Worm (Caenorhabditis elegans): ENCODE measurements around the gene rdy-2.

rdy-2 gene

ce11 chrV:13645848-13646578 is 45.2 kb upstream of the rdy-2 start (continued):
- TF ChIP-seq lin-29 (GFP tag; IDR thresholded peaks at IDR 0.05) (no peak), lim-7 (GFP tag; IDR thresholded peaks at IDR 0.05) (no peak; the same call in 1 of the 2 replicates), mep-1 (tag; optimal IDR thresholded peaks at IDR 0.05) (no peak), unc-130 (GFP tag; optimal IDR thresholded peaks at IDR 0.05) (no peak), hlh-30 (tag; optimal IDR thresholded peaks at IDR 0.05; ENCODE audit: insufficient read depth) (no peak), pqm-1 (tag; optimal IDR thresholded peaks at IDR 0.05) (no peak), nhr-111 (GFP tag; optimal IDR thresholded peaks at IDR 0.05) (no peak), zip-11 (GFP tag; IDR thresholded peaks at IDR 0.05) (no peak; the same call in 1 of the 2 replicates), lin-38 (GFP tag; IDR thresholded peaks at IDR 0.05) (peak; percentile 26; the same call in 1 of the 2 replicates), lin-13 (GFP tag; optimal IDR thresholded peaks at IDR 0.05) (no peak), fos-1 (tag; optimal IDR thresholded peaks at IDR 0.05) (no peak), ama-1 (optimal IDR thresholded peaks at IDR 0.05) (no peak), ZK337.2 (GFP tag; IDR thresholded peaks at IDR 0.05) (peak; percentile 24; the same call in 1 of the 2 replicates), R02D3.7 (tag; optimal IDR thresholded peaks at IDR 0.05) (no peak), D1046.2 (GFP tag; IDR thresholded peaks at IDR 0.05) (peak; percentile 74; the same call in 1 of the 2 replicates), snpc-1.2 (GFP tag; IDR thresholded peaks at IDR 0.05) (peak; percentile 38; the same call in 1 of the 2 replicates), Y105C5A.15 (GFP tag; IDR thresholded peaks at IDR 0.05) (no peak), ceh-44 (GFP tag; IDR thresholded peaks at IDR 0.05) (no peak), lin-39 (tag; optimal IDR thresholded peaks at IDR 0.05) (no peak), set-16 (GFP tag; IDR thresholded peaks at IDR 0.05) (peak; percentile 100), nhr-76 (tag; optimal IDR thresholded peaks at IDR 0.05) (no peak), Y48G9A.11 (GFP tag; IDR thresholded peaks at IDR 0.05) (peak; percentile 73; the same call in 1 of the 2 replicates), vab-7 (GFP tag; IDR thresholded peaks at IDR 0.05) (peak; percentile 47; the same call in 1 of the 2 replicates), dmd-9 (GFP tag; IDR thresholded peaks at IDR 0.05) (peak; percentile 73; the same call in 1 of the 2 replicates), T20F7.1 (GFP tag; optimal IDR thresholded peaks at IDR 0.05) (no peak), ctbp-1 (GFP tag; IDR thresholded peaks at IDR 0.05) (0 out of 2 replicates have a peak, but pooled peaks have one; percentile 58), dpl-1 (GFP tag; optimal IDR thresholded peaks at IDR 0.05) (no peak), tra-1 (GFP tag; IDR thresholded peaks at IDR 0.05) (peak; percentile 68), snpc-4 (tag; optimal IDR thresholded peaks at IDR 0.05) (no peak), mxl-2 (GFP tag; conservative IDR thresholded peaks at IDR 0.05) (0 out of 2 replicates have a peak, but pooled peaks have one; percentile 33), nhr-77 (tag; optimal IDR thresholded peaks at IDR 0.05) (no peak), mdt-29 (GFP tag; IDR thresholded peaks at IDR 0.05) (no peak), nhr-6 (tag; optimal IDR thresholded peaks at IDR 0.05) (no peak), T26A8.4 (GFP tag; IDR thresholded peaks at IDR 0.05) (no peak), egl-43 (GFP tag; IDR thresholded peaks at IDR 0.05) (peak; percentile 87), ceh-32 (tag; optimal IDR thresholded peaks at IDR 0.05; ENCODE audit: poor library complexity) (no peak), ceh-62 (tag; optimal IDR thresholded peaks at IDR 0.05) (no peak), attf-4 (tag; optimal IDR thresholded peaks at IDR 0.05) (no peak), ztf-7 (tag; optimal IDR thresholded peaks at IDR 0.05) (no peak), zip-2 (tag; optimal IDR thresholded peaks at IDR 0.05) (no peak), aly-2 (tag; optimal IDR thresholded peaks at IDR 0.05) (no peak), saeg-2 (GFP tag; IDR thresholded peaks at IDR 0.05) (no peak), nhr-102 (tag; optimal IDR thresholded peaks at IDR 0.05) (no peak), zag-1 (tag; optimal IDR thresholded peaks at IDR 0.05) (no peak), lsy-2 (tag; optimal IDR thresholded peaks at IDR 0.05) (no peak), zfp-2 (tag; optimal IDR thresholded peaks at IDR 0.05) (no peak), ces-1 (GFP tag; optimal IDR thresholded peaks at IDR 0.05) (no peak), nhr-42 (GFP tag; IDR thresholded peaks at IDR 0.05) (peak; percentile 40; the same call in 1 of the 2 replicates), nhr-10 (tag; optimal IDR thresholded peaks at IDR 0.05) (no peak), Y5F2A.4 (GFP tag; optimal IDR thresholded peaks at IDR 0.05) (no peak), daf-12 (tag; optimal IDR thresholded peaks at IDR 0.05) (no peak)
